Worm (Caenorhabditis elegans) whole organism, early embryonic: ENCODE measurements around the gene egl-8.

Experiments
- aly-1 ChIP-seq: sonication (generic microtip); optimal IDR thresholded peaks from 2 replicates; lab custom pipeline; 2016; ENCODE audit warnings: missing genetic modification characterization, missing compliant biosample characterization
- ama-1 ChIP-seq: fragments of 150-350 bp; optimal IDR thresholded peaks from 2 replicates; lab custom pipeline; 2014
- ceh-13 ChIP-seq: fragments of 200-800 bp; sonication (Bioruptor generic); optimal IDR thresholded peaks from 2 replicates; lab custom pipeline; 2018; ENCODE audit warnings: mild to moderate bottlenecking, missing genetic modification characterization, missing compliant biosample characterization
- ceh-36 ChIP-seq: sonication (generic microtip); optimal IDR thresholded peaks from 2 replicates; lab custom pipeline; 2016; ENCODE audit warnings: missing genetic modification characterization, inconsistent platforms, missing compliant biosample characterization
- ets-7 ChIP-seq: sonication (generic microtip); optimal IDR thresholded peaks from 2 replicates; lab custom pipeline; 2016; ENCODE audit warnings: missing genotype, missing genetic modification characterization, missing compliant biosample characterization
- flt-1 ChIP-seq: fragments of 200-800 bp; sonication (Bioruptor generic); IDR thresholded peaks from 2 replicates; pipeline ENCODE4 v1.3.6; 2022; ENCODE audit warnings: missing genetic modification characterization, missing compliant biosample characterization
- scrt-1 ChIP-seq: fragments of 200-800 bp; sonication (Bioruptor generic); IDR thresholded peaks from 2 replicates; pipeline ENCODE4 v1.3.6; 2022; ENCODE audit warnings: missing genetic modification characterization, missing compliant biosample characterization
- tbx-11 ChIP-seq: fragments of 200-800 bp; sonication (Bioruptor generic); IDR thresholded peaks from 2 replicates; pipeline ENCODE4 v1.3.6; 2022; ENCODE audit warnings: missing genetic modification characterization, missing compliant biosample characterization
- tbx-37 ChIP-seq: fragments of 200-800 bp; sonication (Bioruptor generic); conservative IDR thresholded peaks from 2 replicates; pipeline ENCODE4 v1.3.6; 2022; ENCODE audit warnings: missing genetic modification reagents, missing genetic modification characterization, missing compliant biosample characterization

DNA sequence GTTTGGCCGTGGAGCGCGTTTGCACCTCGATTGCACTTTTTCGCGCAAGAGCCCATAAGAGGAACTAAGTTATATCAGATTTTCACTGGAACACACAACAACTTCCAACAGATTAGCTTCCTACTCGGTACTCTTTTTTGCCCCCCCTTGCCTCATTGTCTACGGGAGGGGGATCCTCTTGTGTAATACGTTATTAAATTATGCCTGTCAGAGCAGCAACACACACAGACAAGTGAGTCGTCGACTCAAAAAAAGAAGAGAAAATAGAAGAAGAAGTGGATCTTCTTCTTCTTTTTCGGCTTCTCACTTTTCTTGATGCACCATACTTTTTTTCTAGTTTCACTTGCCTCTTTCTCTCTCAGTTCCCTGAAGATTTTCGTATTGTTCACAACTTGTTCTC lies 9.5 kb upstream of the egl-8 start:
- TF ChIP-seq ama-1 (lab: Kevin White, UChicago) (no peak), flt-1 (GFP tag; lab: Robert Waterston, UW) (no peak), ets-7 (tag; lab: Kevin White, UChicago) (no peak), tbx-11 (GFP tag; lab: Robert Waterston, UW) (no peak), scrt-1 (GFP tag; lab: Robert Waterston, UW) (no peak), ceh-36 (tag; lab: Kevin White, UChicago) (no peak), tbx-37 (GFP tag; lab: Robert Waterston, UW) (no peak), aly-1 (tag; lab: Kevin White, UChicago) (no peak), ceh-13 (no peak)
